Fruit fly (Drosophila melanogaster) whole organism, embryonic: ENCODE data around the gene CG5103.
A peak's percentile ranks its signal among the peaks of the same experiment; 100 is the strongest.

Source experiments
- Adf1 ChIP-seq: fragments of 200-800 bp; sonication (Bioruptor generic); IDR thresholded peaks from 2 replicates; pipeline ENCODE4 v1.3.6; 2022; ENCODE audit warnings: missing biosample characterization, missing genetic modification characterization
- B-H1 ChIP-seq: fragments of 200-800 bp; sonication (Bioruptor generic); IDR thresholded peaks from 3 replicates; pipeline ENCODE4 v1.3.6; 2022; ENCODE audit warnings: missing biosample characterization, missing genetic modification characterization
- CG10462 ChIP-seq: fragments of 200-800 bp; sonication (Bioruptor generic); optimal IDR thresholded peaks from 2 replicates; lab custom pipeline; 2016; ENCODE audit warnings: missing biosample characterization, missing genetic modification characterization
- CG11456 ChIP-seq: fragments of 200-800 bp; sonication (Bioruptor generic); IDR thresholded peaks from 3 replicates; pipeline ENCODE4 v1.3.6; 2022; ENCODE audit warnings: missing biosample characterization, missing genetic modification characterization
- CG13624 ChIP-seq: fragments of 200-800 bp; sonication (Bioruptor generic); optimal IDR thresholded peaks from 2 replicates; lab custom pipeline; 2016; ENCODE audit warnings: missing biosample characterization, missing genetic modification characterization
- CG17359 ChIP-seq: fragments of 200-800 bp; sonication (Bioruptor generic); optimal IDR thresholded peaks from 3 replicates; lab custom pipeline; 2018; ENCODE audit warnings: missing biosample characterization, mild to moderate bottlenecking, missing genetic modification characterization, moderate library complexity
- CG17829 ChIP-seq: fragments of 200-800 bp; optimal IDR thresholded peaks from 2 replicates; lab custom pipeline; 2019; ENCODE audit warnings: missing biosample characterization, mild to moderate bottlenecking, missing genetic modification characterization, moderate library complexity
- CG33213 ChIP-seq: fragments of 200-800 bp; sonication (Bioruptor generic); optimal IDR thresholded peaks from 3 replicates; lab custom pipeline; 2016; ENCODE audit warnings: missing biosample characterization, missing genetic modification characterization
- CG34422 ChIP-seq: fragments of 200-800 bp; sonication (Bioruptor generic); IDR thresholded peaks from 3 replicates; pipeline ENCODE4 v1.3.6; 2022; ENCODE audit warnings: missing biosample characterization, missing genetic modification characterization
- CG4424 ChIP-seq: fragments of 200-800 bp; sonication (Bioruptor generic); optimal IDR thresholded peaks from 3 replicates; lab custom pipeline; 2016; ENCODE audit warnings: missing biosample characterization, missing genetic modification characterization
- CG4707 ChIP-seq: fragments of 200-800 bp; sonication (Bioruptor generic); optimal IDR thresholded peaks from 2 replicates; lab custom pipeline; 2018; ENCODE audit warnings: missing biosample characterization, mild to moderate bottlenecking, missing genetic modification characterization, moderate library complexity
- CG5180 ChIP-seq: fragments of 200-800 bp; sonication (Bioruptor generic); optimal IDR thresholded peaks from 3 replicates; lab custom pipeline; 2017; ENCODE audit warnings: missing biosample characterization, missing genetic modification characterization, mild to moderate bottlenecking, moderate library complexity, missing genetic modification reagents
- CG6272 ChIP-seq: fragments of 200-800 bp; sonication (Bioruptor generic); IDR thresholded peaks from 2 replicates; pipeline ENCODE4 v1.3.6; 2022; ENCODE audit warnings: missing biosample characterization, missing genetic modification characterization
- CG6689 ChIP-seq: fragments of 200-800 bp; sonication (Bioruptor generic); IDR thresholded peaks from 2 replicates; pipeline ENCODE4 v1.3.6; 2022; ENCODE audit warnings: missing biosample characterization, missing genetic modification characterization
- CG9932 ChIP-seq: fragments of 200-800 bp; sonication (Bioruptor generic); IDR thresholded peaks from 2 replicates; pipeline ENCODE4 v1.3.6; 2022; ENCODE audit warnings: missing biosample characterization, missing genetic modification characterization
- Dbx ChIP-seq: fragments of 200-800 bp; sonication (Bioruptor generic); IDR thresholded peaks from 3 replicates; pipeline ENCODE4 v1.3.6; 2022; ENCODE audit warnings: missing biosample characterization, missing genetic modification characterization
- E2f1 ChIP-seq: fragments of 200-800 bp; sonication (Bioruptor generic); IDR thresholded peaks from 2 replicates; pipeline ENCODE4 v1.3.6; 2022; ENCODE audit warnings: missing biosample characterization, missing genetic modification characterization
- Fer2 ChIP-seq: fragments of 200-800 bp; sonication (Bioruptor generic); optimal IDR thresholded peaks from 2 replicates; lab custom pipeline; 2018; ENCODE audit warnings: missing biosample characterization, mild to moderate bottlenecking, missing genetic modification characterization, moderate library complexity
- H2.0 ChIP-seq: fragments of 200-800 bp; sonication (Bioruptor generic); IDR thresholded peaks from 2 replicates; pipeline ENCODE4 v1.3.6; 2022; ENCODE audit warnings: missing biosample characterization, missing genetic modification characterization
- HHEX ChIP-seq: fragments of 200-800 bp; sonication (Bioruptor generic); optimal IDR thresholded peaks from 3 replicates; lab custom pipeline; 2017; ENCODE audit warnings: missing biosample characterization, mild to moderate bottlenecking, missing genetic modification characterization, missing genetic modification reagents
- Hr51 ChIP-seq, 2 experiments: fragments of 200-800 bp; sonication (Bioruptor generic); optimal IDR thresholded peaks; 2 replicates in 1 of 2; 3 replicates in 1 of 2; lab custom pipeline; 2016 to 2018; ENCODE audit warnings: missing biosample characterization in 2 of 2, missing genetic modification characterization in 2 of 2, mild to moderate bottlenecking in 1 of 2, moderate library complexity in 1 of 2
- MBD-R2 ChIP-seq: fragments of 200-800 bp; sonication (Bioruptor generic); IDR thresholded peaks from 2 replicates; pipeline ENCODE4 v1.3.6; 2022; ENCODE audit warnings: missing biosample characterization, missing genetic modification characterization
- Neu2 ChIP-seq: fragments of 200-800 bp; sonication (Bioruptor generic); optimal IDR thresholded peaks from 3 replicates; lab custom pipeline; 2016; ENCODE audit warnings: missing biosample characterization, missing genetic modification characterization, borderline replicate concordance
- Nf-YC ChIP-seq: fragments of 200-800 bp; optimal IDR thresholded peaks from 3 replicates; lab custom pipeline; 2019; ENCODE audit warnings: missing biosample characterization, mild to moderate bottlenecking, missing genetic modification characterization, moderate library complexity
- Oaz ChIP-seq: fragments of 200-800 bp; sonication (Bioruptor generic); IDR thresholded peaks from 2 replicates; pipeline ENCODE4 v1.3.6; 2022; ENCODE audit warnings: missing biosample characterization, missing genetic modification characterization
- Ptx1 ChIP-seq: fragments of 200-800 bp; sonication (Bioruptor generic); IDR thresholded peaks from 2 replicates; pipeline ENCODE4 v1.3.6; 2022; ENCODE audit warnings: missing biosample characterization, missing genetic modification characterization
- Ravus ChIP-seq: fragments of 200-800 bp; sonication (Bioruptor generic); IDR thresholded peaks from 2 replicates; pipeline ENCODE4 v1.3.6; 2022; ENCODE audit warnings: missing biosample characterization, missing genetic modification characterization
- Sox102F ChIP-seq: fragments of 200-800 bp; sonication (Bioruptor generic); optimal IDR thresholded peaks from 2 replicates; lab custom pipeline; 2018; ENCODE audit warnings: missing biosample characterization, mild to moderate bottlenecking, missing genetic modification characterization, moderate library complexity
- Xbp1 ChIP-seq: fragments of 200-800 bp; sonication (Bioruptor generic); optimal IDR thresholded peaks from 3 replicates; lab custom pipeline; 2016; ENCODE audit warnings: missing biosample characterization, mild to moderate bottlenecking, missing genetic modification characterization
- al ChIP-seq: fragments of 200-800 bp; sonication (Bioruptor generic); IDR thresholded peaks from 2 replicates; pipeline ENCODE4 v1.3.6; 2022; ENCODE audit warnings: missing biosample characterization, missing genetic modification characterization
- bbx ChIP-seq: fragments of 200-800 bp; sonication (Bioruptor generic); IDR thresholded peaks from 2 replicates; pipeline ENCODE4 v1.3.6; 2022; ENCODE audit warnings: missing biosample characterization, missing genetic modification characterization; ENCODE audit not compliant: partially characterized antibody
- ci ChIP-seq: fragments of 200-800 bp; sonication (Bioruptor generic); IDR thresholded peaks from 3 replicates; pipeline ENCODE4 v1.3.6; 2022; ENCODE audit warnings: missing biosample characterization, missing genetic modification characterization
- crol ChIP-seq: fragments of 200-800 bp; sonication (Bioruptor generic); IDR thresholded peaks from 2 replicates; pipeline ENCODE4 v1.3.6; 2022; ENCODE audit warnings: missing biosample characterization, missing genetic modification characterization
- disco-r ChIP-seq: fragments of 200-800 bp; sonication (Bioruptor generic); optimal IDR thresholded peaks from 2 replicates; lab custom pipeline; 2016; ENCODE audit warnings: missing biosample characterization, missing genetic modification characterization
- dmrt11E ChIP-seq: fragments of 200-800 bp; sonication (Bioruptor generic); optimal IDR thresholded peaks from 3 replicates; lab custom pipeline; 2018; ENCODE audit warnings: missing biosample characterization, mild to moderate bottlenecking, missing genetic modification characterization, moderate library complexity
- exex ChIP-seq: fragments of 200-800 bp; sonication (Bioruptor generic); optimal IDR thresholded peaks from 4 replicates; lab custom pipeline; 2018; ENCODE audit warnings: missing biosample characterization, mild to moderate bottlenecking, missing genetic modification characterization, moderate library complexity
- fd96Cb ChIP-seq: fragments of 200-800 bp; sonication (Bioruptor generic); optimal IDR thresholded peaks from 2 replicates; lab custom pipeline; 2018; ENCODE audit warnings: missing biosample characterization, mild to moderate bottlenecking, missing genetic modification characterization, moderate library complexity
- gce ChIP-seq: fragments of 200-800 bp; sonication (Bioruptor generic); IDR thresholded peaks from 3 replicates; pipeline ENCODE4 v1.3.6; 2022; ENCODE audit warnings: missing biosample characterization, missing genetic modification characterization
- hkb ChIP-seq, 2 experiments: fragments of 200-800 bp in 1 of 2; fragments of >200 bp in 1 of 2; sonication (Bioruptor generic) in 1 of 2; IDR thresholded peaks in 1 of 2; optimal IDR thresholded peaks in 1 of 2; 2 replicates each; pipeline versions ENCODE4 v1.3.6 to Lab custom; 2017 to 2022; ENCODE audit warnings: missing biosample characterization in 1 of 2, missing genetic modification characterization in 1 of 2
- ind ChIP-seq: fragments of 200-800 bp; sonication (Bioruptor generic); optimal IDR thresholded peaks from 3 replicates; lab custom pipeline; 2016; ENCODE audit warnings: missing biosample characterization, missing genetic modification characterization
- knrl ChIP-seq: fragments of 200-800 bp; sonication (Bioruptor generic); IDR thresholded peaks from 3 replicates; pipeline ENCODE4 v1.3.6; 2022; ENCODE audit warnings: missing biosample characterization, missing genetic modification characterization; ENCODE audit not compliant: partially characterized antibody
- luna ChIP-seq: fragments of 200-800 bp; sonication (Bioruptor generic); optimal IDR thresholded peaks from 2 replicates; lab custom pipeline; 2016; ENCODE audit warnings: missing biosample characterization, missing genetic modification characterization
- pan ChIP-seq, 4 experiments: fragments of >200 bp in 3 of 4; fragments of 200-800 bp in 1 of 4; sonication (Bioruptor generic) in 1 of 4; optimal IDR thresholded peaks in 3 of 4; IDR thresholded peaks in 1 of 4; 2 replicates each; pipeline versions ENCODE4 v1.3.6 to Lab custom; 2017 to 2022; ENCODE audit warnings: missing biosample characterization in 2 of 4, missing genetic modification characterization in 2 of 4, mixed read lengths in 1 of 4
- repo ChIP-seq: fragments of 200-800 bp; sonication (Bioruptor generic); optimal IDR thresholded peaks from 2 replicates; lab custom pipeline; 2016; ENCODE audit warnings: missing biosample characterization, missing genetic modification characterization
- shn ChIP-seq: fragments of 200-800 bp; sonication (Bioruptor generic); optimal IDR thresholded peaks from 3 replicates; lab custom pipeline; 2016; ENCODE audit warnings: missing biosample characterization, missing genetic modification characterization
- sim ChIP-seq: fragments of 200-800 bp; sonication (Bioruptor generic); IDR thresholded peaks from 2 replicates; pipeline ENCODE4 v1.3.6; 2022; ENCODE audit warnings: missing biosample characterization, missing genetic modification characterization
- stwl ChIP-seq: fragments of 200-800 bp; sonication (Bioruptor generic); optimal IDR thresholded peaks from 3 replicates; lab custom pipeline; 2018; ENCODE audit warnings: missing biosample characterization, mild to moderate bottlenecking, missing genetic modification characterization, moderate library complexity
- trh ChIP-seq: fragments of 200-800 bp; sonication (Bioruptor generic); optimal IDR thresholded peaks from 2 replicates; lab custom pipeline; 2016; ENCODE audit warnings: missing biosample characterization, missing genetic modification characterization
- tx ChIP-seq: fragments of 200-800 bp; sonication (Bioruptor generic); optimal IDR thresholded peaks from 2 replicates; lab custom pipeline; 2016; ENCODE audit warnings: missing biosample characterization, missing genetic modification characterization
- zfh1 ChIP-seq: fragments of 200-800 bp; sonication (Bioruptor generic); IDR thresholded peaks from 3 replicates; pipeline ENCODE4 v1.3.6; 2022; ENCODE audit warnings: missing biosample characterization, missing genetic modification characterization

CG5103 gene

DNA sequence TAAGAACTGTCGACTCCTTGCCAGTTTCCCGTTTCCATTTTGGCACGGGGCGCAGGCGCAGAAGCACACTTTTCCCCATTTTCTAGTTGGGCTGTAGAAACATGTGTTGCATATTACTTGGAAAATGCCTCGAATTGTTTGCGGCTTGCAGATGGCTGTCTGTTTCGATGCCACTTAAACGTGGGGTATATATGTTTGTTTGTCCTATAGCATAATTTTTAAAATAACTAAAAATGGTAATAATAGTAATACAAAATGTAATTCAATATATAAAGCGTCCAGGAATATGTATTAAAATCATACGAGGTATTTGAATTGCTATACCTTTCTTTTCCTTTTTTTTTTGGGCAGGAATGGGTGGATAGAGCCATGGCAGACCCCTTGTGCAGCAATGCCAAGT, 43.4 kb downstream of the CG5103 start (continued):
- peak; percentile 85; the same call in 2 of the 3 replicates for TF ChIP-seq ci (GFP tag; lab: Robert Waterston, UW)
- peak; percentile 70 for TF ChIP-seq E2f1 (GFP tag; lab: Robert Waterston, UW)
- no peak for TF ChIP-seq repo
- peak; percentile 92 for TF ChIP-seq dmrt11E (tag; lab: Kevin White, UChicago)
- no peak for TF ChIP-seq Oaz (GFP tag; lab: Robert Waterston, UW)
- peak; percentile 21 for TF ChIP-seq ind (GFP tag; lab: Kevin White, UChicago)
- TF ChIP-seq CG11456 (GFP tag; lab: Robert Waterston, UW) = no peak
- TF ChIP-seq CG17829 (tag; lab: Kevin White, UChicago) = peak; percentile 76
- peak; percentile 77 for TF ChIP-seq CG17359 (tag; lab: Kevin White, UChicago)
- peak; percentile 32 for TF ChIP-seq stwl (tag; lab: Kevin White, UChicago)
- TF ChIP-seq Adf1 (GFP tag; lab: Robert Waterston, UW) = no peak
- TF ChIP-seq CG13624 = no peak
- no peak for TF ChIP-seq CG33213
- TF ChIP-seq sim = peak; percentile 54; the same call in 1 of the 2 replicates
- no peak for TF ChIP-seq Nf-YC (tag; lab: Kevin White, UChicago)
- peak; percentile 77 for TF ChIP-seq fd96Cb (tag; lab: Kevin White, UChicago)
- peak; percentile 86 for TF ChIP-seq Sox102F (GFP tag; lab: Kevin White, UChicago)
- TF ChIP-seq hkb (optimal IDR thresholded peaks at IDR 0.05; lab: Kevin White, UChicago) = no peak
- peak; percentile 47 for TF ChIP-seq hkb (GFP tag; IDR thresholded peaks at IDR 0.05; lab: Robert Waterston, UW)
- TF ChIP-seq Dbx (GFP tag; lab: Robert Waterston, UW) = no peak
- TF ChIP-seq CG6689 (GFP tag; lab: Robert Waterston, UW) = peak; percentile 71
- peak; percentile 24; the same call in 1 of the 3 replicates for TF ChIP-seq B-H1 (GFP tag; lab: Robert Waterston, UW)
- no peak for TF ChIP-seq tx (GFP tag; lab: Kevin White, UChicago)
- TF ChIP-seq pan (optimal IDR thresholded peaks at IDR 0.05; lab: Kevin White, UChicago) = no peak
- TF ChIP-seq pan (GFP tag; optimal IDR thresholded peaks at IDR 0.05 in 1 of 2, IDR thresholded peaks at IDR 0.05 in 1 of 2) = peak in 1 of 2 experiments; percentile 49
- TF ChIP-seq HHEX (GFP tag; lab: Kevin White, UChicago) = no peak
- peak; percentile 58; the same call in 2 of the 3 replicates for TF ChIP-seq CG34422 (GFP tag; lab: Robert Waterston, UW)
- TF ChIP-seq Fer2 (tag; lab: Kevin White, UChicago) = no peak
- TF ChIP-seq CG9932 (GFP tag; lab: Robert Waterston, UW) = no peak
- no peak for TF ChIP-seq luna (GFP tag; lab: Kevin White, UChicago)
- TF ChIP-seq zfh1 (GFP tag; lab: Robert Waterston, UW) = peak; percentile 87
- TF ChIP-seq CG4707 (GFP tag; lab: Kevin White, UChicago) = peak; percentile 10
- peak; percentile 61 for TF ChIP-seq H2.0 (GFP tag; lab: Robert Waterston, UW)
- TF ChIP-seq Ptx1 (GFP tag; lab: Robert Waterston, UW) = peak; percentile 73
- TF ChIP-seq gce (GFP tag; lab: Robert Waterston, UW) = peak; percentile 59; the same call in 1 of the 3 replicates
- no peak for TF ChIP-seq Ravus (GFP tag; lab: Robert Waterston, UW)
- peak; percentile 61 for TF ChIP-seq CG4424
- no peak for TF ChIP-seq exex (tag; lab: Kevin White, UChicago)
- no peak for TF ChIP-seq Neu2
- no peak for TF ChIP-seq shn (GFP tag; lab: Kevin White, UChicago)
- no peak for TF ChIP-seq CG10462 (GFP tag; lab: Kevin White, UChicago)
- TF ChIP-seq trh (GFP tag; lab: Kevin White, UChicago) = no peak
- no peak for TF ChIP-seq disco-r (GFP tag; lab: Kevin White, UChicago)
- TF ChIP-seq knrl (GFP tag; lab: Robert Waterston, UW) = no peak
- TF ChIP-seq al (GFP tag; lab: Robert Waterston, UW) = no peak
- TF ChIP-seq bbx (GFP tag; lab: Robert Waterston, UW) = no peak
- TF ChIP-seq MBD-R2 (GFP tag; lab: Robert Waterston, UW) = no peak
- peak in 1 of 2 experiments; percentile 44 for TF ChIP-seq Hr51 (GFP tag; optimal IDR thresholded peaks at IDR 0.05; lab: Kevin White, UChicago)
- peak; percentile 52 for TF ChIP-seq Xbp1 (GFP tag; lab: Kevin White, UChicago)
- TF ChIP-seq CG5180 = peak; percentile 13
- no peak for TF ChIP-seq CG6272 (GFP tag; lab: Robert Waterston, UW)
- no peak for TF ChIP-seq crol (GFP tag; lab: Robert Waterston, UW)
